Fruit fly (Drosophila melanogaster): Measurements from ENCODE around the gene CG7083.

DNA sequence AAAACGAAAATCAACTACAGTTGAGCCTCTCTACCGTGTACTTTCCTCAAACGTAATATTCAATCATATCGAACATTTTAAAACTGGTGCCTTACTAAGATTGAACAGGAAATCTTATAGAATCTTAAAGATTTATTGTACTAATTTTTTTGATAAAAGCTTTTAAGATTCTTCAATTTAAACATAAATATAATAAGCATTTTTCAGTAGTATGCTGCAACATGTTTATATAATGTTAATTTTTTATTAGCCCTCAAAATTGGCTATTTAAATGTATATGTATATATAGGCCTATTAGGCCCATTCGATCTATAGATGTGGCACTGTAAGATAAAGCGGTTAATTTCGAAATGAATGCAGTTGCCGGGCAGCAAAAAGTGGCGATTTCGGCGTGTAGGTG is 31.0 kb downstream of the CG7083 start:
- no peak for TF ChIP-seq woc (GFP tag; optimal IDR thresholded peaks at IDR 0.05)
- no peak for TF ChIP-seq Myc (optimal IDR thresholded peaks at IDR 0.05)
- TF ChIP-seq h (GFP tag; optimal IDR thresholded peaks at IDR 0.05) = no peak
- TF ChIP-seq fru (GFP tag; optimal IDR thresholded peaks at IDR 0.05) = no peak
- no peak for TF ChIP-seq Hr78 (GFP tag; optimal IDR thresholded peaks at IDR 0.05)
- no peak for TF ChIP-seq br (GFP tag; optimal IDR thresholded peaks at IDR 0.05)
- TF ChIP-seq Abd-B (GFP tag; optimal IDR thresholded peaks at IDR 0.05) = no peak
- no peak for TF ChIP-seq Hr83 (GFP tag; optimal IDR thresholded peaks at IDR 0.05; ENCODE audit: poor library complexity, severe bottlenecking)
